Worm (Caenorhabditis elegans) whole organism, L3 larva: Measurements from ENCODE around the gene aco-1.
A peak's percentile ranks its signal among the peaks of the same experiment; 100 is the strongest.

Experiments
- R02D3.7 ChIP-seq: fragments of 150-350 bp; optimal IDR thresholded peaks from 2 replicates; lab custom pipeline; 2014; ENCODE audit warnings: missing biosample characterization, missing genetic modification characterization
- aly-2 ChIP-seq: fragments of 150-350 bp; optimal IDR thresholded peaks from 2 replicates; lab custom pipeline; 2014; ENCODE audit warnings: missing biosample characterization, missing genetic modification characterization
- ama-1 ChIP-seq: fragments of 150-350 bp; optimal IDR thresholded peaks from 2 replicates; lab custom pipeline; 2018
- ceh-28 ChIP-seq: fragments of 150-350 bp; optimal IDR thresholded peaks from 2 replicates; lab custom pipeline; 2014; ENCODE audit warnings: missing biosample characterization, missing genetic modification reagents, missing genetic modification characterization
- ceh-82 ChIP-seq: fragments of 150-350 bp; optimal IDR thresholded peaks from 2 replicates; lab custom pipeline; 2014; ENCODE audit warnings: missing biosample characterization, missing genetic modification characterization
- daf-12 ChIP-seq: fragments of 150-350 bp; optimal IDR thresholded peaks from 2 replicates; lab custom pipeline; 2014; ENCODE audit warnings: missing biosample characterization, missing genetic modification reagents, missing genetic modification characterization
- egl-5 ChIP-seq: fragments of 150-350 bp; optimal IDR thresholded peaks from 2 replicates; lab custom pipeline; 2017; ENCODE audit warnings: missing biosample characterization, missing genetic modification reagents, missing genetic modification characterization, inconsistent platforms
- elt-1 ChIP-seq: fragments of 150-350 bp; optimal IDR thresholded peaks from 2 replicates; lab custom pipeline; 2014; ENCODE audit warnings: missing biosample characterization, missing genetic modification characterization
- elt-2 ChIP-seq: sonication (generic microtip); optimal IDR thresholded peaks from 2 replicates; lab custom pipeline; 2016; ENCODE audit warnings: missing genetic modification reagents, mild to moderate bottlenecking, missing genetic modification characterization, missing compliant biosample characterization
- elt-3 ChIP-seq, 3 experiments: fragments of 150-350 bp in 1 of 3; sonication (generic microtip) in 2 of 3; optimal IDR thresholded peaks; 2 replicates in 2 of 3; 4 replicates in 1 of 3; lab custom pipeline; 2014 to 2017; ENCODE audit warnings: missing biosample characterization in 3 of 3, missing genetic modification characterization in 3 of 3
- fkh-10 ChIP-seq: sonication (generic microtip); optimal IDR thresholded peaks from 2 replicates; lab custom pipeline; 2017; ENCODE audit warnings: missing biosample characterization, missing genetic modification reagents, missing genetic modification characterization
- fkh-2 ChIP-seq: fragments of 150-350 bp; optimal IDR thresholded peaks from 2 replicates; lab custom pipeline; 2014; ENCODE audit warnings: missing biosample characterization, missing genetic modification reagents, missing genetic modification characterization
- fos-1 ChIP-seq: fragments of 150-350 bp; optimal IDR thresholded peaks from 2 replicates; lab custom pipeline; 2014; ENCODE audit warnings: missing biosample characterization, missing genetic modification characterization
- jun-1 ChIP-seq: fragments of 150-350 bp; optimal IDR thresholded peaks from 2 replicates; lab custom pipeline; 2014; ENCODE audit warnings: missing biosample characterization, missing genetic modification reagents, missing genetic modification characterization
- lin-39 ChIP-seq: fragments of 150-350 bp; optimal IDR thresholded peaks from 2 replicates; lab custom pipeline; 2018; ENCODE audit warnings: missing biosample characterization, missing genetic modification reagents, missing genetic modification characterization
- lsy-12 ChIP-seq: sonication (generic microtip); optimal IDR thresholded peaks from 2 replicates; lab custom pipeline; 2016; ENCODE audit warnings: mild to moderate bottlenecking, missing genetic modification characterization, missing compliant biosample characterization
- mdl-1 ChIP-seq: fragments of 150-350 bp; optimal IDR thresholded peaks from 2 replicates; lab custom pipeline; 2014; ENCODE audit warnings: missing biosample characterization, missing genetic modification characterization
- mml-1 ChIP-seq: fragments of 150-350 bp; sonication (generic microtip); optimal IDR thresholded peaks from 3 replicates; lab custom pipeline; 2014; ENCODE audit warnings: missing biosample characterization, missing genetic modification characterization
- nfya-1 ChIP-seq: sonication (generic microtip); optimal IDR thresholded peaks from 2 replicates; lab custom pipeline; 2017; ENCODE audit warnings: missing genetic modification characterization, mild to moderate bottlenecking, missing compliant biosample characterization, antibody characterized with exemption, moderate library complexity; ENCODE audit not compliant: insufficient read depth
- nhr-11 ChIP-seq: fragments of 150-350 bp; optimal IDR thresholded peaks from 2 replicates; lab custom pipeline; 2014; ENCODE audit warnings: missing biosample characterization, missing genetic modification characterization
- nhr-12 ChIP-seq: fragments of 150-350 bp; optimal IDR thresholded peaks from 2 replicates; lab custom pipeline; 2014; ENCODE audit warnings: missing biosample characterization, missing genetic modification characterization
- nhr-23 ChIP-seq: fragments of 150-350 bp; optimal IDR thresholded peaks from 2 replicates; lab custom pipeline; 2014; ENCODE audit warnings: missing biosample characterization, missing genetic modification reagents, missing genetic modification characterization
- nhr-237 ChIP-seq: fragments of 150-350 bp; optimal IDR thresholded peaks from 2 replicates; lab custom pipeline; 2014; ENCODE audit warnings: missing biosample characterization, missing genetic modification characterization
- nhr-25 ChIP-seq: sonication (generic microtip); optimal IDR thresholded peaks from 2 replicates; lab custom pipeline; 2017; ENCODE audit warnings: missing biosample characterization, missing genetic modification characterization
- nhr-28 ChIP-seq: fragments of 150-350 bp; optimal IDR thresholded peaks from 2 replicates; lab custom pipeline; 2014; ENCODE audit warnings: missing biosample characterization, missing genetic modification characterization
- nhr-76 ChIP-seq: fragments of 150-350 bp; sonication (generic microtip); optimal IDR thresholded peaks from 5 replicates; lab custom pipeline; 2014; ENCODE audit warnings: missing biosample characterization, missing genetic modification characterization
- nhr-77 ChIP-seq: fragments of 150-350 bp; optimal IDR thresholded peaks from 2 replicates; lab custom pipeline; 2014; ENCODE audit warnings: missing biosample characterization, missing genetic modification characterization
- pha-4 ChIP-seq: fragments of 150-350 bp; optimal IDR thresholded peaks from 2 replicates; lab custom pipeline; 2014; ENCODE audit warnings: missing biosample characterization, missing genetic modification reagents, missing genetic modification characterization
- pqm-1 ChIP-seq: fragments of 150-350 bp; optimal IDR thresholded peaks from 2 replicates; lab custom pipeline; 2017; ENCODE audit warnings: missing biosample characterization, missing genetic modification characterization, inconsistent platforms
- skn-1 ChIP-seq: fragments of 150-350 bp; optimal IDR thresholded peaks from 2 replicates; lab custom pipeline; 2014; ENCODE audit warnings: missing biosample characterization, missing genetic modification characterization
- snpc-4 ChIP-seq: fragments of 150-350 bp; optimal IDR thresholded peaks from 2 replicates; lab custom pipeline; 2014; ENCODE audit warnings: missing biosample characterization, missing genetic modification characterization
- tbx-2 ChIP-seq: sonication (generic microtip); optimal IDR thresholded peaks from 2 replicates; lab custom pipeline; 2016; ENCODE audit warnings: mild to moderate bottlenecking, missing genetic modification characterization, missing compliant biosample characterization
- ztf-4 ChIP-seq: fragments of 150-350 bp; optimal IDR thresholded peaks from 2 replicates; lab custom pipeline; 2014; ENCODE audit warnings: missing biosample characterization, missing genetic modification characterization

Gene aco-1

DNA sequence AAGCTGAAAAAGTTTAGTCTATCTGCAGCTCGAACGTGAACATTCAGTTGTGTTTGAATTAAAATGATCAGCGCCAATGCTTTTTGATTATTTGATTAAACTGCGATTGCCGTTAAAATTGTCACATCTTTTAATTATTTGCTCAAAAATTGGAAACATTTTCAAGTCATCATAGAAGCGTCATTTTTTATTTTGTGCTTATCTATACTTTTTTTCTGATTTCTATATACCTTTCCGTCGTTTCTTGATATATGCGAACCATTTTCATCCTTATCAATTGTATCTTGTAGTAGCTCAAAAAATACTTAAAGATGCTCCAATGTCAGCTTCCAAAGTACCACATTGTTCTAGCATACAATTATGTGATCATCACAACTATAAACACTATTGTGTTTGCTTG, 11.6 kb downstream of the aco-1 start:
- TF ChIP-seq elt-2 (tag; lab: Kevin White, UChicago): peak; percentile 91
- no peak for TF ChIP-seq tbx-2
- TF ChIP-seq mml-1: no peak
- no peak for TF ChIP-seq nhr-76
- TF ChIP-seq pqm-1: peak; percentile 21
- TF ChIP-seq elt-3 (tag; optimal IDR thresholded peaks at IDR 0.05; lab: Kevin White, UChicago): no peak

DNA sequence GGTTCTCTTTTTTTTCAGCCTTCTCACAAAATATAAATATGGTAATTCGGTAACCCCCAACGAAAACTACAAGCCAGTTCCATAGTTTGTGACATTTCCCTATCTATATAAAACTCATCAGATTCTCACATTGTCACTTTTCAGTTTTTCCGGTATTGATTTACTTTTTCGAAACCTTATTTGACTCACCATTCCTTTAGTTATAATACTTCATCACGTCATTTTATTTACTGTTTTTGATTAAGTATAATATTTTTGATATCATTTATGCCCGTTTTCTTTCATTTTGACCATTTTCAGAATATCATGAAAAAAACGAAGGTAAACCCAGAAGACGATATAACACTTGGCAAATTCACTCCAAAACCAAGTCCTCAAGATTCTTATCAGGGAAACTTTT, 12.2 kb downstream of the aco-1 start, which contains the start of gene pgp-3:
Gene pgp-3, plus strand, starts transcription at position 301 of the 400 bp plus-strand sequence.
- TF ChIP-seq ceh-82 (tag; lab: Kevin White, UChicago): no peak
- no peak for TF ChIP-seq elt-1 (tag; lab: Kevin White, UChicago)
- no peak for TF ChIP-seq pqm-1
- no peak for TF ChIP-seq aly-2 (tag; lab: Kevin White, UChicago)
- TF ChIP-seq nhr-28: no peak
- no peak for TF ChIP-seq pha-4
- TF ChIP-seq mdl-1 (tag; lab: Kevin White, UChicago): no peak
- no peak for TF ChIP-seq snpc-4
- no peak for TF ChIP-seq R02D3.7 (tag; lab: Kevin White, UChicago)
- no peak for TF ChIP-seq lin-39 (tag; lab: Kevin White, UChicago)
- no peak for TF ChIP-seq tbx-2
- no peak for TF ChIP-seq elt-3 (tag; optimal IDR thresholded peaks at IDR 0.05; lab: Kevin White, UChicago)
- no peak for TF ChIP-seq fkh-10 (GFP tag; lab: Kevin White, UChicago)
- TF ChIP-seq lsy-12: no peak
- no peak for TF ChIP-seq daf-12 (tag; lab: Kevin White, UChicago)
- no peak for TF ChIP-seq nhr-23 (tag; lab: Kevin White, UChicago)
- TF ChIP-seq, all 47 proteins: peak for 0

DNA sequence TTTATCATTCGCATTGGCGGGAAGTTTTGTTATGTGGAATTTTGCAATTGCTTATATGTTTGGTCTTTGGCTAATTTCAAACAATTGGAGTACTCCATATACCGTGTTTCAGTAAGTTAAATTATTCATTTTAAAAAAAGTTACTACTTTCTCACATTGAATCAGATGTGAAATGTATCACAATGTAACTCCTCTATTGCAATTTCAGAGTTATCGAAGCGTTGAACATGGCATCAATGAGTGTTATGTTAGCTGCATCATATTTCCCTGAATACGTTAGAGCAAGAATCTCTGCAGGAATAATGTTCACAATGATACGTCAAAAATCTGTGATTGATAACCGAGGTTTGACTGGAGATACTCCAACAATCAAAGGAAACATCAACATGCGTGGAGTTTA, 16.2 kb downstream of the aco-1 start:
- TF ChIP-seq ama-1: no peak
- TF ChIP-seq snpc-4: no peak
- TF ChIP-seq ceh-28: no peak
- no peak for TF ChIP-seq skn-1 (tag; lab: Kevin White, UChicago)
- no peak for TF ChIP-seq nhr-12
- TF ChIP-seq nhr-77 (tag; lab: Kevin White, UChicago): no peak
- no peak for TF ChIP-seq mml-1
- no peak for TF ChIP-seq nhr-25
- TF ChIP-seq jun-1 (tag; lab: Kevin White, UChicago): no peak
- TF ChIP-seq ztf-4: no peak

DNA sequence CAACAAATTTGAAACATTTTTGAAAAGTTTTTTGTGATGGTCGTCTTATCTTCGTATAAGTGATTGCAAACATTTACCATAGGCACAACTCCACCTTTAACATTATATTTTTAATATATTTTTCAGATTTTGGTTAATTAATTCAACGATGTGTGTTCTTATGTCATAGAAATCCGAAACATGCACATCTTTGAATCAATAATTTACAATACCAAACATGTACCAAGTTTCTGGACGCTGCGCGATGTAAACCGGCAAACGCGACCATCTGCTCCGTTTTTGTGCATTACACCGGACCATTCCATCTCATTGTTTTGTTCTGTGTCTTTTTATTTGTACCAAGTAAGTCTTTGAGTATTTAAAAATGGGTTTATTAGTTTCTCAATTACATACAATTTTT, 17.8 kb downstream of the aco-1 start, which contains the start of gene pgp-4:
Gene pgp-4, plus strand, starts transcription at position 301 of the 400 bp plus-strand sequence.
- TF ChIP-seq elt-1 (tag; lab: Kevin White, UChicago): no peak
- TF ChIP-seq nhr-77 (tag; lab: Kevin White, UChicago): no peak
- TF ChIP-seq nhr-23 (tag; lab: Kevin White, UChicago): no peak
- no peak for TF ChIP-seq elt-2 (tag; lab: Kevin White, UChicago)
- no peak for TF ChIP-seq ztf-4
- TF ChIP-seq fkh-2: no peak
- TF ChIP-seq nhr-25: no peak
- TF ChIP-seq fos-1 (tag; lab: Kevin White, UChicago): no peak
- no peak for TF ChIP-seq nfya-1 (tag; lab: Kevin White, UChicago)
- no peak for TF ChIP-seq nhr-237 (tag; lab: Kevin White, UChicago)
- TF ChIP-seq jun-1 (tag; lab: Kevin White, UChicago): no peak
- no peak for TF ChIP-seq ama-1
- no peak for TF ChIP-seq daf-12 (tag; lab: Kevin White, UChicago)
- TF ChIP-seq pqm-1: no peak
- TF ChIP-seq nhr-11 (tag; lab: Kevin White, UChicago): no peak
- no peak for TF ChIP-seq fkh-10 (GFP tag; lab: Kevin White, UChicago)
- TF ChIP-seq egl-5: no peak
- no peak for TF ChIP-seq aly-2 (tag; lab: Kevin White, UChicago)

DNA sequence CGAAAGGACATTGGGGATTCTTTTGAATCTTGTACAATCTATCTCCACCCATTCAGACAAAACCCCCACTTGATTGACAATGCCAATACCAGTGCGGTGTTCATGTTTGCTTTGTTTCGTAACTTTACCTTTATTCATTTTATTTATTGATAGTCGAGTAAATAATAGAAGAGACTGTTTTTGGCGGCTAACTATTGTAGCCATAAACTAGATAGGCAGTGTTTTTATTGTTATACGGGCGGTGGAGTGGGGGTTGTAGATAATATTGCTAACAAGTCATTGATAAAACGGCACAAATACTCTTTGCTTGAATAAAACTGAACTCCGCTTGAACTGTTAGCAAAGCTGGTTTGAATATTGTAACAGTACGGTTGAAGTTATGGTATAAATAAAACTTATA, 25.2 kb downstream of the aco-1 start:
- TF ChIP-seq pha-4: peak; percentile 71
- no peak for TF ChIP-seq ama-1
- TF ChIP-seq elt-2 (tag; lab: Kevin White, UChicago): peak; percentile 36

DNA sequence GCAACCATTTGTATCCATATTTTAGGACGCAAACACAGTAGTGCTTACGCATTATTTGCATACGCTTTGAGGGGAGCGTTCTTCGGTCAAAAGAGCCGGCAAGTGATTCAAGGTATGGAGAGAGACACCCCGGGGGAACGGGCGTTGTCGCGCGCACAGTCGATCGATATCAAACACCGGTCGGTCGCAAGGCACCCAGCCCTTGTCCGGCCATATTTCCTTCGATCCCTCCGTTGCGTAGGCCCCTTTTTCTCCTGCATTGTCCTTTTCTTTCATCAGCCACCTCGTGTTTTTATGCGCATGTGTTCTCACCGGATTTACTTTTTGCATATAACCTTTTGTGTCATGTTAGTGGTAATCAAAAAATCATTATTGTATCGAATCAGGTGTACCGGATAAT, 26.3 kb downstream of the aco-1 start:
- TF ChIP-seq pha-4 (peak; percentile 10), skn-1 (tag; lab: Kevin White, UChicago) (no peak)
